Fruit fly (Drosophila melanogaster) whole organism: Measurements from ENCODE around the gene CNPYb.

Experiments used
- CG8478 ChIP-seq: fragments of >200 bp; optimal IDR thresholded peaks from 2 replicates; lab custom pipeline; 2018; ENCODE audit warnings: inconsistent platforms
- Dll ChIP-seq: fragments of >200 bp; optimal IDR thresholded peaks from 2 replicates; lab custom pipeline; 2017
- EcR ChIP-seq, 2 experiments: fragments of >200 bp; optimal IDR thresholded peaks; 2 replicates each; lab custom pipeline; 2017; ENCODE audit warnings: missing biosample characterization in 2 of 2, missing genetic modification characterization in 2 of 2, missing genetic modification reagents in 2 of 2
- pan ChIP-seq: fragments of >200 bp; optimal IDR thresholded peaks from 2 replicates; lab custom pipeline; 2017
- psq ChIP-seq: fragments of >200 bp; optimal IDR thresholded peaks from 2 replicates; lab custom pipeline; 2017
- usp ChIP-seq: fragments of >200 bp; optimal IDR thresholded peaks from 2 replicates; lab custom pipeline; 2017; ENCODE audit warnings: missing biosample characterization, missing genetic modification characterization, mixed read lengths

DNA sequence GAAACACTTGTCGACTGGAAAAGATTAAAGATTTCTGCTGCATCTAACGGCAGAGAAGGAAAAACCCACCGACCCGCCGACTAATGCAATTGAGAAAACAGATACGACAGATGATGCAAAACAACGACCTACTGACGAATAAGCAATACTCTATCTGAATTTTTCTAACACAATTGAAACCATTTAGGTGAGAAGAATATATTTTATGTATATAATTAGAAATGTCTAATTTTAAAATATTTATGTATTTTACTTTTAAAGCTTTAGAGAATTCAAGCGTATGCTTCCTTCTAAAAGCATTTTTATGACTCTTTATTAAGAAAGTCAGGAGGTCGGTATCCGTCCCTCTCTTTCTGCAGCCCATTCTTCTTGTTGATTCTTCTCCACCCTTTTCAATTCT, 17.6 kb downstream of the CNPYb start:
- TF ChIP-seq CG8478 (lab: Kevin White, UChicago) (no peak), usp (GFP tag; lab: Kevin White, UChicago) (no peak), psq (no peak), pan (lab: Kevin White, UChicago) (no peak), Dll (lab: Kevin White, UChicago) (no peak), EcR (GFP tag; optimal IDR thresholded peaks at IDR 0.05; lab: Kevin White, UChicago) (no peak)
